Worm (Caenorhabditis elegans): Measurements from ENCODE around the gene F41H10.1.

The F41H10.1 gene

DNA sequence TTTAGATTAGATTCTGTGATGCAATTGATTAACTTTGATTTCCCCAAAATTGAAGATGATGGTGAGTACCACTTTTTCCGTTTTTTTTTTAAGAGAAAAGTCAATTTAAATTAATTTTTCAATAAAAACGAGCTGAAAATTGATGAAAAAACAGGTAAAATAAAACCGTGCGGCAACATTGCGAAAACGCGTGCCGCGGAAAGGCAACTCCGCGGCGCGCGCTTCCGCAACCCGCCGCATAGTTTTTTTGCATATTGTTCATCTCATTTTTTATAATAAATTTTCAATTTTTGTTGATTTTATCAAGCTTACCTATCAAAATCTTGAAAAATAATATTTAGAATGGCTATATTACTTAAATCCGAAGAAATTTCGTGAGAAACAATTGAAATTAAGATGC, 11.8 kb upstream of the F41H10.1 start (continued):
- TF ChIP-seq unc-39 (tag; optimal IDR thresholded peaks at IDR 0.05): no peak
- TF ChIP-seq nhr-10 (tag; optimal IDR thresholded peaks at IDR 0.05): no peak
- TF ChIP-seq ceh-32 (tag; optimal IDR thresholded peaks at IDR 0.05; ENCODE audit: poor library complexity): no peak
- TF ChIP-seq mep-1 (tag; optimal IDR thresholded peaks at IDR 0.05): peak; percentile 20
- no peak for TF ChIP-seq Y48G9A.11 (GFP tag; IDR thresholded peaks at IDR 0.05)
- no peak for TF ChIP-seq Y75B8A.6 (GFP tag; IDR thresholded peaks at IDR 0.05)
- peak; percentile 2 for TF ChIP-seq unc-130 (GFP tag; optimal IDR thresholded peaks at IDR 0.05)
- no peak for TF ChIP-seq arid-1 (GFP tag; conservative IDR thresholded peaks at IDR 0.05)
- peak; percentile 58 for TF ChIP-seq lin-38 (GFP tag; IDR thresholded peaks at IDR 0.05)
- no peak for TF ChIP-seq lin-15B (tag; optimal IDR thresholded peaks at IDR 0.05)
- no peak for TF ChIP-seq tra-1 (GFP tag; IDR thresholded peaks at IDR 0.05)
- peak; percentile 33 for TF ChIP-seq dpl-1 (GFP tag; optimal IDR thresholded peaks at IDR 0.05)
- TF ChIP-seq mxl-2 (GFP tag; conservative IDR thresholded peaks at IDR 0.05): no peak
- peak; percentile 46 for TF ChIP-seq mes-2 (tag; optimal IDR thresholded peaks at IDR 0.05; ENCODE audit: poor library complexity, severe bottlenecking)

DNA sequence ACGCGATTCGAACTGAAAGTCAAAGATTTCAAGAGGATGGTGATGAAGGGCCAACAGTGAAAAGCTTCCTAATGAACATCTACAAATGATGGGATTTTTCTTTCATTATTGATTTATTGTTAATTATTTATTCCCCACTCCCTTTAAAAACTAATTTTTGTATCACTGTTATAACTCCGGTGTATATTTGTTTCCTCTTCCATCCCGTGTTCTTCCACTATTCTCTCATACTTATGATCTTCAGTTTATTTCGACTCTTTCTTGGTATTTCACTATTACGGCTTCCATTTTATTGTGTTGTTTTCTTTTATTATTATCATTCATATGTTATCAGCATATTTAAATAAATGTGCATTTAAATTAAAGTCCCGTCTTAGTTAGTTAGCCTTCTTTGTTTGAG, 8.4 kb upstream of the F41H10.1 start:
- TF ChIP-seq rbr-2 (tag; optimal IDR thresholded peaks at IDR 0.05): no peak
- TF ChIP-seq dpl-1 (GFP tag; optimal IDR thresholded peaks at IDR 0.05): no peak
- no peak for TF ChIP-seq skn-1 (tag; optimal IDR thresholded peaks at IDR 0.05)
- no peak for TF ChIP-seq zip-11 (GFP tag; IDR thresholded peaks at IDR 0.05)
- TF ChIP-seq daf-16 (GFP tag; optimal IDR thresholded peaks at IDR 0.05): no peak
- peak; percentile 61 for TF ChIP-seq daf-16 (tag; optimal IDR thresholded peaks at IDR 0.05)
- no peak for TF ChIP-seq F49E8.2 (tag; optimal IDR thresholded peaks at IDR 0.05; ENCODE audit: borderline replicate concordance)
- TF ChIP-seq lin-29 (GFP tag; IDR thresholded peaks at IDR 0.05): no peak
- TF ChIP-seq pqm-1 (tag; optimal IDR thresholded peaks at IDR 0.05): peak; percentile 8
- TF ChIP-seq aha-1 (tag): no peak
- TF ChIP-seq php-3 (GFP tag; IDR thresholded peaks at IDR 0.05): peak; percentile 5; the same call in 1 of the 2 replicates
- TF ChIP-seq dmd-6 (GFP tag; IDR thresholded peaks at IDR 0.05): peak; percentile 37
- peak; percentile 36 for TF ChIP-seq dve-1 (tag; optimal IDR thresholded peaks at IDR 0.05; ENCODE audit: insufficient read depth)
- peak; percentile 44 for TF ChIP-seq mep-1 (tag; optimal IDR thresholded peaks at IDR 0.05)
- no peak for TF ChIP-seq sdz-12 (GFP tag; optimal IDR thresholded peaks at IDR 0.05)
- TF ChIP-seq ZK337.2 (GFP tag; IDR thresholded peaks at IDR 0.05): no peak
- no peak for TF ChIP-seq madf-9 (GFP tag; conservative IDR thresholded peaks at IDR 0.05)
- no peak for TF ChIP-seq ces-1 (GFP tag; optimal IDR thresholded peaks at IDR 0.05)
- peak in 1 of 2 experiments; percentile 51 for TF ChIP-seq unc-62 (GFP tag; optimal IDR thresholded peaks at IDR 0.05 in 1 of 2)
- TF ChIP-seq unc-62 (tag; optimal IDR thresholded peaks at IDR 0.05): no peak
- TF ChIP-seq dmd-9 (GFP tag; IDR thresholded peaks at IDR 0.05): no peak
- TF ChIP-seq nhr-77 (tag; optimal IDR thresholded peaks at IDR 0.05): peak; percentile 14
- TF ChIP-seq zip-2 (tag; optimal IDR thresholded peaks at IDR 0.05): no peak

DNA sequence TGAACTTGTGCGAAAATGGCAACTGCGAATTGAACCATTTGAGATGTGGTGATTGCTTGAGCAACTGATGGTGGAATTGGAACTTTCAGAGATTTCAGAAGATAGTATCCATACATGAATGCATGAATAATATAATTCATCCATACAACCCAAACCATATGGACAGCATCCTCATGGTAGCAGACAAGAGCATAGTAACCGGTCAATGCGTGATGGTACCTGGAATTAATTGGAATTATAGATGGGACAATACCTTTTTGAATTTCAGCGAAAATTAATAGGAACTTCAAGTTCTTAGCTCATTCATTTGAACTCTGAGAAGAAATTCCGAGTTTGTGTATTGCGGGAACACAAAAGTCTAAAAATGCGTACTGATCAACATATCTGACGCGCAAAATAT, 7.8 kb upstream of the F41H10.1 start:
- TF ChIP-seq ctbp-1 (GFP tag; IDR thresholded peaks at IDR 0.05) (no peak), aha-1 (tag) (peak; percentile 53), daf-16 (GFP tag; optimal IDR thresholded peaks at IDR 0.05) (no peak), daf-16 (tag; optimal IDR thresholded peaks at IDR 0.05) (peak; percentile 4), duxl-1 (tag; optimal IDR thresholded peaks at IDR 0.05; ENCODE audit: poor library complexity) (peak; percentile 31), Y105C5A.15 (GFP tag; IDR thresholded peaks at IDR 0.05) (peak; percentile 60; the same call in 1 of the 2 replicates), D1046.2 (GFP tag; IDR thresholded peaks at IDR 0.05) (peak; percentile 25; the same call in 1 of the 2 replicates), daf-19 (GFP tag; conservative IDR thresholded peaks at IDR 0.05) (no peak), lim-7 (GFP tag; IDR thresholded peaks at IDR 0.05) (peak; percentile 14; the same call in 1 of the 2 replicates), set-16 (GFP tag; IDR thresholded peaks at IDR 0.05) (no peak), tra-1 (GFP tag; IDR thresholded peaks at IDR 0.05) (peak; percentile 18; the same call in 1 of the 2 replicates), gei-8 (GFP tag; optimal IDR thresholded peaks at IDR 0.05) (peak; percentile 57), hlh-30 (tag; optimal IDR thresholded peaks at IDR 0.05; ENCODE audit: insufficient read depth) (no peak)

Measured in whole organism, L4 larva.